Worm (Caenorhabditis elegans) whole organism, L4/young adult: Measurements from ENCODE around the gene F46H5.4.

Experiments used
- dao-5 ChIP-seq: sonication (generic microtip); optimal IDR thresholded peaks from 2 replicates; lab custom pipeline; 2016; ENCODE audit warnings: missing genotype, missing genetic modification characterization, moderate library complexity, missing compliant biosample characterization
- him-1 ChIP-seq: sonication (generic microtip); optimal IDR thresholded peaks from 2 replicates; lab custom pipeline; 2016; ENCODE audit warnings: missing genotype, missing genetic modification reagents, missing genetic modification characterization, missing compliant biosample characterization

DNA sequence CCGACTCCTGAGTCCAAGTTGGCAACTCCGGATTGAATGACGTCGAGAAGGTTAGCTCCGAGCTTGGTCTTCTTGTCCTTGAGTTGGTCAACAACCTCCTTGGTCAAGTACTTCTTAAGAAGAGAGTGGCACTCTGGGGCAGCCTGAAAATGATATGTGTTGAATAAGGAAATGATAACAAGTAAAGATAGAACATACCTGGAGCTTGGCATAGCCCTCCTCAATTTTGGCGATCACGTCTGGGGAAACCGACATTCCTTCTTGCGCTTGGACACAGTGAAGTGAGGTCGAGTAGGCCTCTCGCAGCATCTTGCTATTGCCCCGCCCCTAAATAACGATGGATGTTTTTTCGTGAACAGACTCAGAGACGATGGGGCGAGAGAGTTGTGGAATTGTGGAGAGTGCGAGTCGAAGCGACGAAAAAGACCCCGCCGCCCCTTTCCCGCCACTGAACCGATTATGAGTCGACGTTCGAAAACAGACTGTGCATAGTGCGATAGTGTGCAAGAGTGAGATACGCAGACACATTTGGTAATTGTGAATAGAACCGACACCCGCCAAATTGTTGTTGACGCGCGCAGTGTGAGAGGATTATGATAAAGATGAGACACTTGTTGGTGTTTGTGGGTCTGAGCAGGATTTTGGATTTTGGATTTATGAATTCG lies 22.1 kb downstream of the F46H5.4 start:
- TF ChIP-seq dao-5 (no peak), him-1 (tag; lab: Kevin White, UChicago) (peak; percentile 47)
